Fruit fly (Drosophila melanogaster): Measurements from ENCODE around the gene Nup205.

Nup205 gene

DNA sequence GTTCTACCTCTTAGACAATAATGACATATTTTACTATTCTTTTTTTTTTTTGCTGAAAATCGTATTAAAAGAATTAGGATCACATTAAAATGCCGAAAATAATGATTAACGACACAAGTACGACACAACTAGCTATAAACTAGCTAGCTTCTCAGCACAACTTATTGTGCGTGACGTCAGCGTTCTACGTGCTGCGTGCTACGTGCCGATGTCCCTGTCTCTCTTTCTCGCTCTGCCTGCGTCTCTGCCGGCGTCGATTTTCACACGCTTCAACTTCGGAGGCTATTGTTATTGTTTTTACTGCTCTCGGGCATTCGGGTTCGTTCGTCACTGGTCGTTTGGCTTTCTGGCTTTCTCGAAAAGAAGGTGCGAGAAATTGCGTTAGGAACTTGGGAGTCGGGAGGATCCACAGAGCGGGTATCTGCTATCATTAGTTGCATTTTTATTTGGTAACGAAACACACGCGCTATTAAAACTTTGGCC, 46.0 kb downstream of the Nup205 start (continued):
- TF ChIP-seq CG6765 (GFP tag; optimal IDR thresholded peaks at IDR 0.05) (no peak), ato (GFP tag; IDR thresholded peaks at IDR 0.05; ENCODE audit: partially characterized antibody) (no peak), CG12744 (GFP tag; optimal IDR thresholded peaks at IDR 0.05) (no peak), CG3838 (GFP tag; optimal IDR thresholded peaks at IDR 0.05) (no peak), CG2875 (GFP tag; optimal IDR thresholded peaks at IDR 0.05) (no peak), luna (GFP tag; optimal IDR thresholded peaks at IDR 0.05) (no peak), CG4424 (GFP tag; optimal IDR thresholded peaks at IDR 0.05) (no peak), danr (GFP tag; IDR thresholded peaks at IDR 0.05) (no peak), CG11695 (GFP tag; IDR thresholded peaks at IDR 0.05) (peak; percentile 39; the same call in 1 of the 3 replicates), CG1832 (GFP tag; optimal IDR thresholded peaks at IDR 0.05) (peak; percentile 47), E2f2 (GFP tag; IDR thresholded peaks at IDR 0.05) (no peak), grau (tag; optimal IDR thresholded peaks at IDR 0.05) (peak; percentile 27), chinmo (GFP tag; IDR thresholded peaks at IDR 0.05; ENCODE audit: partially characterized antibody) (0 out of 4 replicates have a peak, but pooled peaks have one; percentile 8), sim (GFP tag; IDR thresholded peaks at IDR 0.05) (no peak), BEAF-32 (GFP tag; optimal IDR thresholded peaks at IDR 0.05) (peak; percentile 6), CG2120 (GFP tag; optimal IDR thresholded peaks at IDR 0.05) (peak; percentile 16), so (GFP tag; IDR thresholded peaks at IDR 0.05) (no peak), lmd (GFP tag; IDR thresholded peaks at IDR 0.05) (no peak), Neu2 (GFP tag; optimal IDR thresholded peaks at IDR 0.05; ENCODE audit: borderline replicate concordance) (no peak), unc-4 (GFP tag; IDR thresholded peaks at IDR 0.05; ENCODE audit: partially characterized antibody) (0 out of 2 replicates have a peak, but pooled peaks have one; percentile 19), CG9437 (GFP tag; optimal IDR thresholded peaks at IDR 0.05) (peak; percentile 78)

DNA sequence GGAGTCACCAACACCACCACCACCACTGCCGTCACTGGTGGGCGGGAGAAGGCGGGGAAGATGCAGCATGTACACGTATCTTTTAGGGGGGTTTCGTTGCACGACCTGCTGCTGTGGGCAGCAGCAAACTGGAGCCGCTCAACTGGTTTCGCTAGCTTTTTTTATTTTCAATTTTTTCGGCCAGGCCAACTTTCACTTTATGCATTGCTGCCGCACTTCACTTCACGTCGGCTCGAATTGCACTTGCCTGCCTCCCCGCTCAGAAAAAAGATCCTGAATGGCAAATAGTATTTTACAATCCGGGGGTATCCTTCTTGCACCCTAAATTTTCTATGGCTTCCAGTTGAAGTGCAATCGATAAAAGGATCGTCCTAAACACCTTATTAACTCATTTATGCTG, 48.0 kb downstream of the Nup205 start:
- TF ChIP-seq CG9215 (GFP tag; IDR thresholded peaks at IDR 0.05) (no peak), HmgD (GFP tag; optimal IDR thresholded peaks at IDR 0.05) (no peak), CG16863 (GFP tag; optimal IDR thresholded peaks at IDR 0.05) (no peak), CG3407 (GFP tag; optimal IDR thresholded peaks at IDR 0.05) (peak; percentile 84)

All from whole organism, embryonic.